Fruit fly (Drosophila melanogaster) whole organism, prepupa: Measurements from ENCODE around the gene CG15822.

Experiments
- CG10631 ChIP-seq: fragments of 200-800 bp; sonication (Bioruptor generic); optimal IDR thresholded peaks from 2 replicates; lab custom pipeline; 2016; ENCODE audit warnings: missing biosample characterization, missing genetic modification characterization
- CG10669 ChIP-seq: fragments of 200-800 bp; sonication (Bioruptor generic); optimal IDR thresholded peaks from 3 replicates; lab custom pipeline; 2018; ENCODE audit warnings: missing biosample characterization, mild to moderate bottlenecking, missing genetic modification characterization, moderate library complexity
- CG11762 ChIP-seq: fragments of 200-800 bp; sonication (Bioruptor generic); optimal IDR thresholded peaks from 3 replicates; lab custom pipeline; 2016; ENCODE audit warnings: missing biosample characterization, missing genetic modification characterization; ENCODE audit not compliant: insufficient read depth
- CG11902 ChIP-seq: fragments of 200-800 bp; sonication (Bioruptor generic); optimal IDR thresholded peaks from 3 replicates; lab custom pipeline; 2016; ENCODE audit warnings: missing biosample characterization, missing genetic modification characterization
- CG15336 ChIP-seq: fragments of 200-800 bp; sonication (Bioruptor generic); IDR thresholded peaks from 2 replicates; pipeline ENCODE4 v1.3.6; 2022; ENCODE audit warnings: missing biosample characterization, missing genetic modification characterization
- CG1621 ChIP-seq: fragments of 200-800 bp; sonication (Bioruptor generic); optimal IDR thresholded peaks from 3 replicates; lab custom pipeline; 2018; ENCODE audit warnings: missing biosample characterization, mild to moderate bottlenecking, missing genetic modification characterization
- CG16779 ChIP-seq: fragments of 200-800 bp; sonication (Bioruptor generic); optimal IDR thresholded peaks from 3 replicates; lab custom pipeline; 2017; ENCODE audit warnings: missing biosample characterization, mild to moderate bottlenecking, missing genetic modification characterization
- CG3032 ChIP-seq: fragments of 200-800 bp; optimal IDR thresholded peaks from 2 replicates; lab custom pipeline; 2019; ENCODE audit warnings: missing biosample characterization, mild to moderate bottlenecking, missing genetic modification characterization, moderate library complexity
- CG32006 ChIP-seq: fragments of 200-800 bp; sonication (Bioruptor generic); optimal IDR thresholded peaks from 3 replicates; lab custom pipeline; 2017; ENCODE audit warnings: missing biosample characterization, mild to moderate bottlenecking, missing genetic modification characterization
- CG3919 ChIP-seq: fragments of 200-800 bp; sonication (Bioruptor generic); optimal IDR thresholded peaks from 3 replicates; lab custom pipeline; 2016; ENCODE audit warnings: missing biosample characterization, missing genetic modification characterization
- CG4318 ChIP-seq: fragments of 200-800 bp; sonication (Bioruptor generic); optimal IDR thresholded peaks from 3 replicates; lab custom pipeline; 2017; ENCODE audit warnings: missing biosample characterization, mild to moderate bottlenecking, missing genetic modification characterization
- CG6163 ChIP-seq: fragments of 200-800 bp; sonication (Bioruptor generic); IDR thresholded peaks from 3 replicates; pipeline ENCODE4 v1.3.6; 2022; ENCODE audit warnings: missing biosample characterization, missing genetic modification characterization
- CG6276 ChIP-seq: fragments of 200-800 bp; sonication (Bioruptor generic); optimal IDR thresholded peaks from 2 replicates; lab custom pipeline; 2017; ENCODE audit warnings: missing biosample characterization, mild to moderate bottlenecking, missing genetic modification characterization
- CG6808 ChIP-seq: fragments of 200-800 bp; sonication (Bioruptor generic); optimal IDR thresholded peaks from 3 replicates; lab custom pipeline; 2017; ENCODE audit warnings: missing biosample characterization, missing genetic modification characterization, mild to moderate bottlenecking, moderate library complexity, missing genetic modification reagents
- CG6854 ChIP-seq: fragments of 200-800 bp; sonication (Bioruptor generic); optimal IDR thresholded peaks from 2 replicates; lab custom pipeline; 2017; ENCODE audit warnings: missing biosample characterization, mild to moderate bottlenecking, missing genetic modification characterization
- CG7368 ChIP-seq: fragments of 200-800 bp; sonication (Bioruptor generic); optimal IDR thresholded peaks from 3 replicates; lab custom pipeline; 2016; ENCODE audit warnings: missing biosample characterization, missing genetic modification characterization
- CG8119 ChIP-seq: fragments of 200-800 bp; sonication (Bioruptor generic); IDR thresholded peaks from 3 replicates; pipeline ENCODE4 v1.3.6; 2022; ENCODE audit warnings: missing biosample characterization, missing genetic modification characterization
- CG8319 ChIP-seq: fragments of 200-800 bp; sonication (Bioruptor generic); optimal IDR thresholded peaks from 3 replicates; lab custom pipeline; 2016; ENCODE audit warnings: missing biosample characterization, missing genetic modification characterization
- Eip78C ChIP-seq: fragments of 200-800 bp; sonication (Bioruptor generic); peaks from one replicate; lab custom pipeline; 2016; ENCODE audit warnings: missing biosample characterization, missing genetic modification characterization
- Eip93F ChIP-seq: fragments of 200-800 bp; sonication (Bioruptor generic); optimal IDR thresholded peaks from 2 replicates; lab custom pipeline; 2016; ENCODE audit warnings: missing biosample characterization, mild to moderate bottlenecking, missing genetic modification characterization
- Ets21C ChIP-seq: fragments of 200-800 bp; sonication (Bioruptor generic); optimal IDR thresholded peaks from 3 replicates; lab custom pipeline; 2016; ENCODE audit warnings: missing biosample characterization, missing genetic modification characterization
- Ets96B ChIP-seq: fragments of 200-800 bp; optimal IDR thresholded peaks from 2 replicates; lab custom pipeline; 2019; ENCODE audit warnings: missing biosample characterization, mild to moderate bottlenecking, missing genetic modification characterization, moderate library complexity
- Gug ChIP-seq: fragments of 200-800 bp; sonication (Bioruptor generic); IDR thresholded peaks from 2 replicates; pipeline ENCODE4 v1.3.6; 2022; ENCODE audit warnings: missing biosample characterization, missing genetic modification characterization
- Hr38 ChIP-seq: sonication (Bioruptor generic); optimal IDR thresholded peaks from 2 replicates; lab custom pipeline; 2016; ENCODE audit warnings: missing biosample characterization, missing genetic modification characterization
- Hr4 ChIP-seq: fragments of 200-800 bp; sonication (Bioruptor generic); optimal IDR thresholded peaks from 3 replicates; lab custom pipeline; 2016; ENCODE audit warnings: missing biosample characterization, missing genetic modification characterization
- Met ChIP-seq: fragments of 200-800 bp; sonication (Bioruptor generic); optimal IDR thresholded peaks from 3 replicates; lab custom pipeline; 2016; ENCODE audit warnings: missing biosample characterization, missing genetic modification characterization
- OdsH ChIP-seq: fragments of 200-800 bp; sonication (Bioruptor generic); optimal IDR thresholded peaks from 3 replicates; lab custom pipeline; 2016; ENCODE audit warnings: missing biosample characterization, missing genetic modification characterization
- Sox102F ChIP-seq: fragments of 200-800 bp; sonication (Bioruptor generic); optimal IDR thresholded peaks from 2 replicates; lab custom pipeline; 2016; ENCODE audit warnings: missing biosample characterization, mild to moderate bottlenecking, missing genetic modification characterization
- Sox14 ChIP-seq: fragments of 200-800 bp; sonication (Bioruptor generic); optimal IDR thresholded peaks from 3 replicates; lab custom pipeline; 2016; ENCODE audit warnings: missing biosample characterization, missing genetic modification characterization
- Sox15 ChIP-seq: fragments of 200-800 bp; sonication (Bioruptor generic); optimal IDR thresholded peaks from 3 replicates; lab custom pipeline; 2016; ENCODE audit warnings: missing biosample characterization, missing genetic modification characterization
- achi ChIP-seq: fragments of 200-800 bp; sonication (Bioruptor generic); optimal IDR thresholded peaks from 3 replicates; lab custom pipeline; 2016; ENCODE audit warnings: missing biosample characterization, missing genetic modification characterization
- cyc ChIP-seq: fragments of 200-800 bp; sonication (Bioruptor generic); optimal IDR thresholded peaks from 3 replicates; lab custom pipeline; 2016; ENCODE audit warnings: missing biosample characterization, missing genetic modification characterization
- dac ChIP-seq: fragments of 200-800 bp; sonication (Bioruptor generic); optimal IDR thresholded peaks from 2 replicates; lab custom pipeline; 2017; ENCODE audit warnings: missing biosample characterization, mild to moderate bottlenecking, missing genetic modification characterization
- dsx ChIP-seq: fragments of 200-800 bp; optimal IDR thresholded peaks from 3 replicates; lab custom pipeline; 2019; ENCODE audit warnings: missing biosample characterization, mild to moderate bottlenecking, missing genetic modification characterization, moderate library complexity; ENCODE audit not compliant: poor library complexity, severe bottlenecking
- eg ChIP-seq: fragments of 200-800 bp; sonication (Bioruptor generic); IDR thresholded peaks from 3 replicates; pipeline ENCODE4 v1.3.6; 2022; ENCODE audit warnings: missing biosample characterization, missing genetic modification characterization
- esn ChIP-seq: fragments of 200-800 bp; sonication (Bioruptor generic); optimal IDR thresholded peaks from 2 replicates; lab custom pipeline; 2016; ENCODE audit warnings: missing biosample characterization, mild to moderate bottlenecking, missing genetic modification characterization, moderate library complexity
- fd85E ChIP-seq: fragments of 200-800 bp; sonication (Bioruptor generic); optimal IDR thresholded peaks from 3 replicates; lab custom pipeline; 2016; ENCODE audit warnings: missing biosample characterization, missing genetic modification characterization
- fkh ChIP-seq: fragments of 200-800 bp; sonication (Bioruptor generic); optimal IDR thresholded peaks from 3 replicates; lab custom pipeline; 2017; ENCODE audit warnings: missing biosample characterization, mild to moderate bottlenecking, missing genetic modification characterization, moderate library complexity
- lz ChIP-seq: fragments of 200-800 bp; sonication (Bioruptor generic); optimal IDR thresholded peaks from 3 replicates; lab custom pipeline; 2016; ENCODE audit warnings: missing biosample characterization, missing genetic modification characterization
- net ChIP-seq: fragments of 200-800 bp; sonication (Bioruptor generic); optimal IDR thresholded peaks from 3 replicates; lab custom pipeline; 2016; ENCODE audit warnings: missing biosample characterization, missing genetic modification characterization
- pdm3 ChIP-seq: fragments of 200-800 bp; sonication (Bioruptor generic); optimal IDR thresholded peaks from 3 replicates; lab custom pipeline; 2016; ENCODE audit warnings: missing biosample characterization, missing genetic modification characterization
- spab ChIP-seq: fragments of 200-800 bp; sonication (Bioruptor generic); optimal IDR thresholded peaks from 2 replicates; lab custom pipeline; 2017; ENCODE audit warnings: missing biosample characterization, mild to moderate bottlenecking, missing genetic modification characterization, missing genetic modification reagents
- ss ChIP-seq, 2 experiments: fragments of 200-800 bp; sonication (Bioruptor generic); optimal IDR thresholded peaks; 2 replicates in 1 of 2; 3 replicates in 1 of 2; lab custom pipeline; 2017 to 2018; ENCODE audit warnings: mild to moderate bottlenecking in 2 of 2, missing biosample characterization in 2 of 2, missing genetic modification characterization in 2 of 2, moderate library complexity in 1 of 2
- topi ChIP-seq: fragments of 200-800 bp; sonication (Bioruptor generic); optimal IDR thresholded peaks from 3 replicates; lab custom pipeline; 2016; ENCODE audit warnings: missing biosample characterization, missing genetic modification characterization
- vri ChIP-seq: fragments of 200-800 bp; sonication (Bioruptor generic); optimal IDR thresholded peaks from 3 replicates; lab custom pipeline; 2016; ENCODE audit warnings: missing biosample characterization, mild to moderate bottlenecking, missing genetic modification characterization

CG15822 gene

DNA sequence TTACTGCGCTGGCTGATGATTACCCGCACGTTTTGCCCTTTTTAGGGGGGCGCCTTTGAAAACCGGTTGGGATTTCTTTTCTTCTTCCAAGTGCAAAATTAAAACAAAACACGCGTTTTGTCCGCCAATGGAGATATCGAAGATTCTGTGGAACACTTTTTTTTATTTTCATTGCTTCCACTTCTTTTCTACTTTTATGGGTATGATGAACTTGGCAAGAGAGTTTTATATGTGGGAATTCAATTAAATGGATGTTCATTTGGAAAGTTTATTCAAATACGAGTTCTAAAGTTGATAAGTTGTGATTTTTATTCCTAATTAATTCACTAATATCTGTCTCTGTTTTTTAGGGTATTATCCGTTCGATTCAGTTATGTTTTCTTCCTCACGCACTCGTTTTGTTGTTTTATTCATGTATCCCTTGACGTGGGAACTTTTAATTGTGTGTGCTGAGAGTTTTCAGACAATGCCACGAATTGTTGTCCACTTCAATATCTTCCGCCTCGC lies 421 bp upstream of the CG15822 start (continued):
- TF ChIP-seq OdsH (peak; percentile 89), CG11762 (GFP tag; lab: Kevin White, UChicago) (peak; percentile 90), Eip78C (GFP tag; lab: Kevin White, UChicago) (peak; percentile 98), CG8119 (GFP tag; lab: Robert Waterston, UW) (peak; percentile 67), dsx (GFP tag; lab: Kevin White, UChicago) (peak; percentile 84), CG10669 (GFP tag; lab: Kevin White, UChicago) (peak; percentile 95), fd85E (GFP tag; lab: Kevin White, UChicago) (peak; percentile 86), topi (GFP tag; lab: Kevin White, UChicago) (peak; percentile 97), Hr4 (peak; percentile 31), ss (GFP tag; optimal IDR thresholded peaks at IDR 0.05; lab: Kevin White, UChicago) (peak; percentile 88 to 94)
- TF ChIP-seq, all 60 proteins: peak for 55

DNA sequence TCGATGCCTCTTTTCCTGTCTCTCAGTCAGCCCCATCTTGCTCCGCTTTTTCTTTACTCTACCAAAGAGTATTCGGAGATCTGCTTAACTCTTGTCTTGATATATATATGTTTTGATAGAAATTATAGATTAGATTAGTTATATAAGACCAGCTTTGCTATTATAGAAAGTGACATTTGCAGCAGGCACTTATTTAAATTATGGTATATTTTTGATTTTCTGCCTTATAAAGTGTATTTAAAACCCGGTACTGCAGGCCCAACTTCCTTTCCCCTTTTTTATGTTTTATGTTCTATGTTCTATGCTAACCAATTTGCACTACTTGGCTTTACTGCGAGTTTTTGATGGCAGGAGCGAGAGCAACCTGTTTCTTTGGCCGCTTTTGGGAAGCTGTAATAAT lies 1.0 kb downstream of the CG15822 start:
- TF ChIP-seq Ets96B (tag; lab: Kevin White, UChicago) (peak; percentile 14), dac (no peak), achi (GFP tag; lab: Kevin White, UChicago) (peak; percentile 15), Hr4 (peak; percentile 7), CG16779 (tag; lab: Kevin White, UChicago) (peak; percentile 5), CG3919 (GFP tag; lab: Kevin White, UChicago) (peak; percentile 23), Eip78C (GFP tag; lab: Kevin White, UChicago) (peak; percentile 60), CG6808 (peak; percentile 26), CG4318 (GFP tag; lab: Kevin White, UChicago) (peak; percentile 46), lz (GFP tag; lab: Kevin White, UChicago) (no peak), Gug (GFP tag; lab: Robert Waterston, UW) (peak; percentile 64), eg (GFP tag; lab: Robert Waterston, UW) (peak; percentile 60; the same call in 2 of the 3 replicates), CG3032 (tag; lab: Kevin White, UChicago) (peak; percentile 44), CG8119 (GFP tag; lab: Robert Waterston, UW) (peak; percentile 73), fd85E (GFP tag; lab: Kevin White, UChicago) (no peak), cyc (GFP tag; lab: Kevin White, UChicago) (no peak), spab (GFP tag; lab: Kevin White, UChicago) (no peak), CG6854 (GFP tag; lab: Kevin White, UChicago) (no peak), Ets21C (no peak), CG10631 (GFP tag; lab: Kevin White, UChicago) (peak; percentile 35), CG6163 (peak; percentile 69; the same call in 2 of the 3 replicates), net (GFP tag; lab: Kevin White, UChicago) (no peak), OdsH (peak; percentile 11), CG11902 (GFP tag; lab: Kevin White, UChicago) (no peak), CG15336 (GFP tag; lab: Robert Waterston, UW) (peak; percentile 77), fkh (GFP tag; lab: Kevin White, UChicago) (no peak), CG6276 (GFP tag; lab: Kevin White, UChicago) (peak; percentile 52), Hr38 (GFP tag; lab: Kevin White, UChicago) (no peak), Sox14 (GFP tag; lab: Kevin White, UChicago) (no peak), vri (GFP tag; lab: Kevin White, UChicago) (no peak), ss (GFP tag; optimal IDR thresholded peaks at IDR 0.05; lab: Kevin White, UChicago) (peak in 1 of 2 experiments; percentile 34), CG32006 (peak; percentile 67)

DNA sequence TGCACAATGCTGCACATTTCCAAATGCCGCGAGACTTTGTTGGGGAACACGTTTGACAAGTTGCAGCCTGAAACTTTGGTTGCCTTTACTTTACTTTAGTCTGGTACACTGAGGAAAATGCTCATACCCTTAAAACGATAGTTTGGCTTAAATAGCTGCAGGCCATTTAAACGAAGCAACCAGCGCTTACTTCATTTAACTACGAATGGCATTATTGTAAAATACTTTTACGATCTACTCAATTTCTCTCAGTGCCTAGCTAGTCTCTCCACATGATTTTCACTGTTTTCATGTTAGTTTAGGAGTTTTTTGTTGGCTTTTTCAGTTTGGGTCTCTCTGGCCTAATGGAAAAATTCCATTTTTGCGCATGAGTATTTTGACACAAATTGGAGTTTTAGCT lies 1.6 kb downstream of the CG15822 start:
- TF ChIP-seq dac (peak; percentile 78), Met (GFP tag; lab: Kevin White, UChicago) (peak; percentile 79), spab (GFP tag; lab: Kevin White, UChicago) (peak; percentile 69), CG8119 (GFP tag; lab: Robert Waterston, UW) (peak; percentile 96), CG10669 (GFP tag; lab: Kevin White, UChicago) (peak; percentile 78), dsx (GFP tag; lab: Kevin White, UChicago) (peak; percentile 47), CG1621 (tag; lab: Kevin White, UChicago) (peak; percentile 22), Ets96B (tag; lab: Kevin White, UChicago) (peak; percentile 77), cyc (GFP tag; lab: Kevin White, UChicago) (peak; percentile 92), Eip93F (GFP tag; lab: Kevin White, UChicago) (peak; percentile 18), Sox102F (peak; percentile 73), esn (GFP tag; lab: Kevin White, UChicago) (peak; percentile 80), CG7368 (peak; percentile 86), CG3032 (tag; lab: Kevin White, UChicago) (peak; percentile 78), Sox14 (GFP tag; lab: Kevin White, UChicago) (peak; percentile 81), OdsH (peak; percentile 84), Eip78C (GFP tag; lab: Kevin White, UChicago) (peak; percentile 94), CG4318 (GFP tag; lab: Kevin White, UChicago) (peak; percentile 81), CG8319 (GFP tag; lab: Kevin White, UChicago) (peak; percentile 54), pdm3 (GFP tag; lab: Kevin White, UChicago) (peak; percentile 86), CG15336 (GFP tag; lab: Robert Waterston, UW) (peak; percentile 97), Sox15 (GFP tag; lab: Kevin White, UChicago) (peak; percentile 51), Ets21C (peak; percentile 69)
